Worm (Caenorhabditis elegans) whole organism, early embryonic: ENCODE data around the gene str-55.

Experiments used
- B0310.2 ChIP-seq: sonication (generic microtip); optimal IDR thresholded peaks from 2 replicates; lab custom pipeline; 2016; ENCODE audit warnings: mild to moderate bottlenecking, missing genetic modification characterization, missing compliant biosample characterization
- aly-1 ChIP-seq: sonication (generic microtip); optimal IDR thresholded peaks from 2 replicates; lab custom pipeline; 2016; ENCODE audit warnings: missing genetic modification characterization, missing compliant biosample characterization
- ama-1 ChIP-seq: fragments of 150-350 bp; optimal IDR thresholded peaks from 2 replicates; lab custom pipeline; 2014
- ceh-13 ChIP-seq: fragments of 200-800 bp; sonication (Bioruptor generic); optimal IDR thresholded peaks from 2 replicates; lab custom pipeline; 2018; ENCODE audit warnings: mild to moderate bottlenecking, missing genetic modification characterization, missing compliant biosample characterization
- ceh-36 ChIP-seq: sonication (generic microtip); optimal IDR thresholded peaks from 2 replicates; lab custom pipeline; 2016; ENCODE audit warnings: missing genetic modification characterization, inconsistent platforms, missing compliant biosample characterization
- ets-7 ChIP-seq: sonication (generic microtip); optimal IDR thresholded peaks from 2 replicates; lab custom pipeline; 2016; ENCODE audit warnings: missing genotype, missing genetic modification characterization, missing compliant biosample characterization
- hnd-1 ChIP-seq: sonication (generic microtip); optimal IDR thresholded peaks from 2 replicates; lab custom pipeline; 2016; ENCODE audit warnings: missing genetic modification characterization, missing compliant biosample characterization
- pes-1 ChIP-seq: fragments of 200-800 bp; sonication (Bioruptor generic); IDR thresholded peaks from 2 replicates; pipeline ENCODE4 v1.3.6; 2022; ENCODE audit warnings: missing genetic modification reagents, missing genetic modification characterization, missing compliant biosample characterization
- sea-1 ChIP-seq: fragments of 200-800 bp; sonication (Bioruptor generic); conservative IDR thresholded peaks from 2 replicates; pipeline ENCODE4 v1.3.6; 2022; ENCODE audit warnings: missing genetic modification characterization, missing compliant biosample characterization

DNA sequence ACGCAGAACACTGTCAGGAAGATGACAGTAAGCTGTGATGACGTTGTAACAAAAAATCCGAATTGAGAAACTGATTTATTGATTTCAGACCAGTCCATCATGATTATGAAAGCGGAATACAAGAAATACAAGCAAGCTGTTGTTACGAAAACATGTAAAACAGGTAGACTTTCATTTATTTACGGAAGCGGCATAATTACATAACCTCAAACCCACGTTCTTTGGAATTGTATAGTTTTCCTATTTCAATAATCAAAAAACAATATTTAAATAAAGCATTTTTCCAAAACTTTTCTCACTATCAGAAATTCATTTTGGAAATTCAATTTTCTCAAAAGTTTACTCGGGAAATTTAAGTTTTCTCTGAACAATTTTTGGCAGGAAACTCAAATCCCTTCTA, 41.8 kb upstream of the str-55 start, which contains the start of gene str-15:
- TF ChIP-seq ceh-36 (tag; lab: Kevin White, UChicago) (no peak), ama-1 (lab: Kevin White, UChicago) (no peak), sea-1 (GFP tag; lab: Robert Waterston, UW) (no peak), hnd-1 (tag; lab: Kevin White, UChicago) (no peak), pes-1 (no peak), aly-1 (tag; lab: Kevin White, UChicago) (no peak), ceh-13 (GFP tag; lab: Kevin White, UChicago) (no peak), B0310.2 (tag; lab: Kevin White, UChicago) (no peak), ets-7 (tag; lab: Kevin White, UChicago) (no peak)
